Fruit fly (Drosophila melanogaster) S2 (cell line): ENCODE measurements around the gene CG31676.

ENCODE experiments used
- CG8478 ChIP-seq: fragments of >200 bp; optimal IDR thresholded peaks from 2 replicates; lab custom pipeline; 2018
- CTCF ChIP-seq, 2 experiments: fragments of >200 bp; optimal IDR thresholded peaks; 2 replicates each; lab custom pipeline; 2018

DNA sequence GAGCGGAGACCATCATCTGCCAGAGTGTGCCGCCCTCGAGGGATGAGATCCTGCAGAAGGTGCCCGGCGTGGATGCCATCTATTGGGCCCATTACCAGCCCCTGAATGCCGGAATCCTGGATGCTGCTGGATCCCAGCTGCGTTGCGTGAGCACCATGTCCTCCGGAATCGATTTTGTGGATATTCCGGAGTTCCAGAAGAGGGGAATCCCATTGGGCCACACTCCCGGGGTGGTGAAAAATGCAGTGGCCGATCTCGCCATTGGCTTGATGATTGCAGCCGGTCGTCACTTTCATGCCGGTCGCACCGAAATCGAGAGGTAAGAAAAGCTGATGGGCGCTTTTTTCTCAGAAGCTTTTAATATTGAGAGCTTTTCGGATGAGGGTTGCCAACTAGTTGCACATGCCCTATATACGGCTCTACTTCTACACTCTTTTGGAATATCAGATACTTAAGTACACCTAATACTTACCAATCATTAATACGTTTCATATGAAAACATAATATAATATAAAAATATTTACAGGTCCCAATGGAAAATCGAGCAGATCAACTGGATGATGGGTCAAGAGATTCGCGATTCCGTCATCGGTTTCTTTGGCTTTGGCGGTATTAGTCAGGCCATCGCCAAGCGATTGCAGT is 10.7 kb upstream of the CG31676 start:
- TF ChIP-seq CG8478 (lab: Kevin White, UChicago) = no peak
- no peak for TF ChIP-seq CTCF (optimal IDR thresholded peaks at IDR 0.05; lab: Kevin White, UChicago)
